Worm (Caenorhabditis elegans) whole organism, midembryonic: ENCODE measurements around the gene F44E5.15.

Experiments used
- cog-1 ChIP-seq: sonication (generic microtip); optimal IDR thresholded peaks from 2 replicates; lab custom pipeline; 2016; ENCODE audit warnings: missing genetic modification characterization, missing compliant biosample characterization
- klf-2 ChIP-seq: fragments of 200-800 bp; sonication (Bioruptor generic); conservative IDR thresholded peaks from 2 replicates; pipeline ENCODE4 v1.3.6; 2022; ENCODE audit warnings: missing genetic modification reagents, missing genetic modification characterization, missing compliant biosample characterization
- med-1 ChIP-seq: sonication (generic microtip); optimal IDR thresholded peaks from 2 replicates; lab custom pipeline; 2017; ENCODE audit warnings: missing genetic modification characterization, mild to moderate bottlenecking, missing compliant biosample characterization, antibody characterized with exemption, missing genetic modification reagents; ENCODE audit not compliant: insufficient read depth
- ref-1 ChIP-seq: fragments of 200-800 bp; sonication (Bioruptor generic); conservative IDR thresholded peaks from 2 replicates; pipeline ENCODE4 v1.3.6; 2022; ENCODE audit warnings: missing genetic modification reagents, missing genetic modification characterization, missing compliant biosample characterization
- ztf-23 ChIP-seq: fragments of 200-800 bp; sonication (Bioruptor generic); IDR thresholded peaks from 2 replicates; pipeline ENCODE4 v1.3.6; 2022; ENCODE audit warnings: missing genetic modification reagents, missing genetic modification characterization, missing compliant biosample characterization
- ztf-29 ChIP-seq: fragments of 200-800 bp; sonication (Bioruptor generic); IDR thresholded peaks from 2 replicates; pipeline ENCODE4 v1.3.6; 2022; ENCODE audit warnings: missing genetic modification reagents, missing genetic modification characterization, missing compliant biosample characterization

DNA sequence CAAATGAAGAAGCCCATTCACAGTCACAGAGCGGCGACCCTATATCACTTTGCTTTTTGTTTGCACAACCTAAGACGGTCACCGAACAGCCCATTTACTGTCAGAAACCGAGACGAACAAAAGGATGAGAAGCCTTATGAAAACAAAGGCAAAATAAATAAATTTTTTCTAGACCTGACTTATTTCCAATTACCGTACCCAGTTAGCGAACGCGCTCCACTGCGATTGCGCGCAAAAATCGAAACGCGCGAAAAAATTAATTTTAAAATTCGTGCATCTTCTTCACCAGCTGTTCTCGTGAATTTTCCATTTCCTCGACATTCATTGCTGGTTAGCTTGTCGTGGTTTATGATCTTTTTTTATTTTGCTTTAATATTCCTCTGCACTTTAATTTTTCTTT is 10.0 kb downstream of the F44E5.15 start, which contains the start of gene F43G6.16:
- no peak for TF ChIP-seq med-1 (GFP tag; lab: Kevin White, UChicago)
- no peak for TF ChIP-seq ztf-23 (GFP tag; lab: Robert Waterston, UW)
- TF ChIP-seq cog-1 = no peak
- no peak for TF ChIP-seq ref-1 (GFP tag; lab: Robert Waterston, UW)
- TF ChIP-seq ztf-29 (GFP tag; lab: Robert Waterston, UW) = no peak
- TF ChIP-seq klf-2 (GFP tag; lab: Robert Waterston, UW) = no peak
